Fruit fly (Drosophila melanogaster): Measurements from ENCODE around the gene S-Lap2.

DNA sequence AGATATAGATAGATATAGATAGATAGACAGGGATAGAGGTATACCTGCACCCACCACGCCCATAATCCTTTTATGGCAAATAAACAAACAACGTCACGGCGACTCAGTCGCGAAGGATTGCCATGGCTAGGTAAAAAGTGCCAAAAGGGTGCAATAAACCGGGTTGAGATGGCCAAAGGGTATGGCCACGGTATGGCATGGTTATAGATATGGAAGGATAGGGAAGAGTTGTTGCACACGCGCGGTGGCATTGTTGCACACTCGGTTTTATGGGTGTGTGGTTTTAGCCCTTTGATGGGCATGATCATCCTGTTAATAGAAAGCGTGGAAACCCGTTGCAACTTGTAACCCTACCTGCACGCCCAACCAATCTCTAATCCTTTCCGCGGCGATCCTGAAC lies 51.3 kb downstream of the S-Lap2 start:
- no peak for TF ChIP-seq usp (GFP tag; optimal IDR thresholded peaks at IDR 0.05)
- no peak for TF ChIP-seq psq (optimal IDR thresholded peaks at IDR 0.05)
- TF ChIP-seq EcR (GFP tag; optimal IDR thresholded peaks at IDR 0.05) = no peak
- TF ChIP-seq Dll (optimal IDR thresholded peaks at IDR 0.05) = no peak
- no peak for TF ChIP-seq pan (optimal IDR thresholded peaks at IDR 0.05)

Data from whole organism.